Worm (Caenorhabditis elegans): ENCODE data around the gene F10E9.1.

F10E9.1 gene

ce11 chrIII:8310239-8311057 is 12.5 kb upstream of the F10E9.1 start, which contains the start of gene F10E9.3:
Gene F10E9.3, plus strand, starts transcription at chrIII:8311007.
- no peak for TF ChIP-seq tbx-8 (GFP tag; optimal IDR thresholded peaks at IDR 0.05)
- TF ChIP-seq ztf-11 (tag; optimal IDR thresholded peaks at IDR 0.05) = no peak
- no peak for TF ChIP-seq unc-39 (tag; optimal IDR thresholded peaks at IDR 0.05)
- TF ChIP-seq nhr-237 (tag; optimal IDR thresholded peaks at IDR 0.05) = no peak
- TF ChIP-seq zip-8 (tag; optimal IDR thresholded peaks at IDR 0.05) = no peak
- peak; percentile 39 for TF ChIP-seq hlh-1 (tag; optimal IDR thresholded peaks at IDR 0.05)
- TF ChIP-seq mep-1 (tag; optimal IDR thresholded peaks at IDR 0.05) = peak; percentile 49
- peak; percentile 8 for TF ChIP-seq ces-1 (GFP tag; optimal IDR thresholded peaks at IDR 0.05)
- TF ChIP-seq lsy-2 (tag; optimal IDR thresholded peaks at IDR 0.05) = peak; percentile 93
- TF ChIP-seq nhr-28 (tag; optimal IDR thresholded peaks at IDR 0.05) = no peak
- peak; percentile 34 for TF ChIP-seq ceh-39 (tag; optimal IDR thresholded peaks at IDR 0.05)

- no peak for TF ChIP-seq nhr-76 (tag; optimal IDR thresholded peaks at IDR 0.05)
- TF ChIP-seq sptf-1 (tag; optimal IDR thresholded peaks at IDR 0.05) = no peak
- no peak for TF ChIP-seq lsy-2 (tag; optimal IDR thresholded peaks at IDR 0.05)
- TF ChIP-seq hlh-1 (tag; optimal IDR thresholded peaks at IDR 0.05) = no peak
- TF ChIP-seq elt-1 (tag; optimal IDR thresholded peaks at IDR 0.05; ENCODE audit: borderline replicate concordance, insufficient read depth) = no peak
- no peak for TF ChIP-seq M03D4.4 (tag; optimal IDR thresholded peaks at IDR 0.05)
- no peak for TF ChIP-seq elt-3 (tag; optimal IDR thresholded peaks at IDR 0.05)
- TF ChIP-seq ces-1 (GFP tag; optimal IDR thresholded peaks at IDR 0.05) = no peak
- no peak for TF ChIP-seq tbx-8 (GFP tag; optimal IDR thresholded peaks at IDR 0.05)
- TF ChIP-seq mep-1 (tag; optimal IDR thresholded peaks at IDR 0.05) = no peak
- no peak for TF ChIP-seq snpc-4 (tag; optimal IDR thresholded peaks at IDR 0.05)
- no peak for TF ChIP-seq zip-8 (tag; optimal IDR thresholded peaks at IDR 0.05)
- TF ChIP-seq blmp-1 (tag; optimal IDR thresholded peaks at IDR 0.05) = no peak
- TF ChIP-seq nhr-2 (tag; optimal IDR thresholded peaks at IDR 0.05) = no peak
- TF ChIP-seq nhr-28 (tag; optimal IDR thresholded peaks at IDR 0.05) = no peak
- no peak for TF ChIP-seq flh-1 (GFP tag; optimal IDR thresholded peaks at IDR 0.05)
- TF ChIP-seq ceh-39 (tag; optimal IDR thresholded peaks at IDR 0.05) = no peak
- no peak for TF ChIP-seq lin-32 (GFP tag; optimal IDR thresholded peaks at IDR 0.05)
Measured at ce11 chrIII:8312393-8312792, 10.6 kb upstream of the F10E9.1 start, which contains the start of gene F10E9.2. Gene F10E9.2, plus strand, starts transcription at chrIII:8312693.

ce11 chrIII:8318488-8318887 is 4.5 kb upstream of the F10E9.1 start, which contains the start of gene sas-4:
Gene sas-4, minus strand, starts transcription at chrIII:8318588.
- TF ChIP-seq bed-3 (GFP tag; optimal IDR thresholded peaks at IDR 0.05) (no peak), unc-39 (tag; optimal IDR thresholded peaks at IDR 0.05) (no peak), tbx-8 (GFP tag; optimal IDR thresholded peaks at IDR 0.05) (no peak), hlh-1 (tag; optimal IDR thresholded peaks at IDR 0.05) (no peak), lin-13 (tag; optimal IDR thresholded peaks at IDR 0.05) (no peak), nhr-76 (tag; optimal IDR thresholded peaks at IDR 0.05) (no peak), nhr-12 (tag; optimal IDR thresholded peaks at IDR 0.05) (no peak), flh-1 (GFP tag; optimal IDR thresholded peaks at IDR 0.05) (no peak), ces-1 (GFP tag; optimal IDR thresholded peaks at IDR 0.05) (no peak), elt-3 (tag; optimal IDR thresholded peaks at IDR 0.05) (no peak), ham-2 (GFP tag; optimal IDR thresholded peaks at IDR 0.05) (no peak), zip-8 (tag; optimal IDR thresholded peaks at IDR 0.05) (no peak)

ce11 chrIII:8319100-8319499 is 3.9 kb upstream of the F10E9.1 start, which contains the start of gene F10E9.11:
Gene F10E9.11, minus strand, starts transcription at chrIII:8319260.
- TF ChIP-seq lin-13 (tag; optimal IDR thresholded peaks at IDR 0.05) = peak; percentile 73
- TF ChIP-seq zip-8 (tag; optimal IDR thresholded peaks at IDR 0.05) = no peak
- TF ChIP-seq sptf-1 (tag; optimal IDR thresholded peaks at IDR 0.05) = peak; percentile 69
- peak; percentile 21 for TF ChIP-seq drap-1 (GFP tag; optimal IDR thresholded peaks at IDR 0.05)
- no peak for TF ChIP-seq unc-39 (tag; optimal IDR thresholded peaks at IDR 0.05)
- no peak for TF ChIP-seq blmp-1 (tag; optimal IDR thresholded peaks at IDR 0.05)
- TF ChIP-seq ham-2 (GFP tag; optimal IDR thresholded peaks at IDR 0.05) = peak; percentile 58
- TF ChIP-seq nhr-2 (tag; optimal IDR thresholded peaks at IDR 0.05) = peak; percentile 42
- TF ChIP-seq M03D4.4 (tag; optimal IDR thresholded peaks at IDR 0.05) = no peak
- TF ChIP-seq sem-2 (GFP tag; optimal IDR thresholded peaks at IDR 0.05) = no peak
- no peak for TF ChIP-seq nhr-28 (tag; optimal IDR thresholded peaks at IDR 0.05)
- peak; percentile 77 for TF ChIP-seq mab-5 (tag; optimal IDR thresholded peaks at IDR 0.05)
- TF ChIP-seq nhr-237 (tag; optimal IDR thresholded peaks at IDR 0.05) = peak; percentile 3
- TF ChIP-seq ztf-11 (tag; optimal IDR thresholded peaks at IDR 0.05) = no peak
- TF ChIP-seq lin-32 (GFP tag; optimal IDR thresholded peaks at IDR 0.05) = no peak
- peak; percentile 21 for TF ChIP-seq pha-4 (tag; optimal IDR thresholded peaks at IDR 0.05)
- peak; percentile 75 for TF ChIP-seq mep-1 (tag; optimal IDR thresholded peaks at IDR 0.05)
- no peak for TF ChIP-seq unc-120 (tag; optimal IDR thresholded peaks at IDR 0.05; ENCODE audit: poor library complexity, severe bottlenecking)
- no peak for TF ChIP-seq nhr-12 (tag; optimal IDR thresholded peaks at IDR 0.05)
- TF ChIP-seq tbx-8 (GFP tag; optimal IDR thresholded peaks at IDR 0.05) = peak; percentile 50
- no peak for TF ChIP-seq elt-1 (tag; optimal IDR thresholded peaks at IDR 0.05; ENCODE audit: borderline replicate concordance, insufficient read depth)
- TF ChIP-seq hlh-1 (tag; optimal IDR thresholded peaks at IDR 0.05) = no peak
- TF ChIP-seq ceh-83 (GFP tag; optimal IDR thresholded peaks at IDR 0.05) = no peak
- no peak for TF ChIP-seq cnd-1 (tag; optimal IDR thresholded peaks at IDR 0.05)
- no peak for TF ChIP-seq bed-3 (GFP tag; optimal IDR thresholded peaks at IDR 0.05)
- TF ChIP-seq ceh-39 (tag; optimal IDR thresholded peaks at IDR 0.05) = peak; percentile 20
- no peak for TF ChIP-seq nhr-76 (tag; optimal IDR thresholded peaks at IDR 0.05)
- TF ChIP-seq snpc-4 (tag; optimal IDR thresholded peaks at IDR 0.05) = no peak
- peak; percentile 72 for TF ChIP-seq ceh-43 (GFP tag; optimal IDR thresholded peaks at IDR 0.05)
- TF ChIP-seq ces-1 (GFP tag; optimal IDR thresholded peaks at IDR 0.05) = peak; percentile 75
- no peak for TF ChIP-seq flh-1 (GFP tag; optimal IDR thresholded peaks at IDR 0.05)
- TF ChIP-seq unc-62 (GFP tag; optimal IDR thresholded peaks at IDR 0.05) = no peak
- peak; percentile 79 for TF ChIP-seq lsy-2 (tag; optimal IDR thresholded peaks at IDR 0.05)
- TF ChIP-seq mls-2 (tag; optimal IDR thresholded peaks at IDR 0.05) = peak; percentile 65
- TF ChIP-seq elt-3 (tag; optimal IDR thresholded peaks at IDR 0.05) = no peak
